Worm (Caenorhabditis elegans) whole organism, L4 larva: ENCODE measurements around the gene pmk-3.

Experiments
- F10B5.3 ChIP-seq: sonication (generic microtip); optimal IDR thresholded peaks from 2 replicates; lab custom pipeline; 2016; ENCODE audit warnings: mild to moderate bottlenecking, missing genetic modification characterization, missing compliant biosample characterization
- ZK337.2 ChIP-seq: fragments of 200-800 bp; sonication (Bioruptor generic); IDR thresholded peaks from 2 replicates; pipeline ENCODE4 v1.3.6; 2022; ENCODE audit warnings: missing genetic modification reagents, missing genetic modification characterization, missing compliant biosample characterization
- ZK546.5 ChIP-seq, 2 experiments: sonication (generic microtip); optimal IDR thresholded peaks; 2 replicates each; lab custom pipeline; 2017; ENCODE audit warnings: missing biosample characterization in 2 of 2, missing genetic modification characterization in 2 of 2
- aly-2 ChIP-seq: sonication (generic microtip); optimal IDR thresholded peaks from 2 replicates; lab custom pipeline; 2018; ENCODE audit warnings: missing biosample characterization, missing genetic modification characterization
- lin-39 ChIP-seq: fragments of 150-350 bp; optimal IDR thresholded peaks from 2 replicates; lab custom pipeline; 2014; ENCODE audit warnings: missing biosample characterization, missing genetic modification reagents, missing genetic modification characterization
- lir-3 ChIP-seq: sonication (generic microtip); optimal IDR thresholded peaks from 2 replicates; lab custom pipeline; 2016; ENCODE audit warnings: mild to moderate bottlenecking, missing genetic modification characterization, missing compliant biosample characterization
- mep-1 ChIP-seq: fragments of 150-350 bp; sonication (generic microtip); optimal IDR thresholded peaks from 3 replicates; lab custom pipeline; 2014; ENCODE audit warnings: missing biosample characterization, missing genetic modification characterization
- nhr-25 ChIP-seq: sonication (generic microtip); optimal IDR thresholded peaks from 2 replicates; lab custom pipeline; 2017; ENCODE audit warnings: missing genetic modification characterization, mild to moderate bottlenecking, missing compliant biosample characterization, antibody characterized with exemption, moderate library complexity, borderline replicate concordance; ENCODE audit not compliant: insufficient read depth
- nhr-77 ChIP-seq: fragments of 150-350 bp; optimal IDR thresholded peaks from 2 replicates; lab custom pipeline; 2014; ENCODE audit warnings: missing biosample characterization, missing genetic modification characterization
- set-16 ChIP-seq: fragments of 200-800 bp; sonication (Bioruptor generic); IDR thresholded peaks from 2 replicates; pipeline ENCODE4 v1.3.6; 2022; ENCODE audit warnings: missing genetic modification reagents, missing genetic modification characterization, missing compliant biosample characterization
- skn-1 ChIP-seq: fragments of 150-350 bp; optimal IDR thresholded peaks from 2 replicates; lab custom pipeline; 2014; ENCODE audit warnings: missing biosample characterization, missing genetic modification characterization
- zag-1 ChIP-seq: fragments of 150-350 bp; optimal IDR thresholded peaks from 2 replicates; lab custom pipeline; 2014; ENCODE audit warnings: missing biosample characterization, missing genetic modification characterization

ce11 chrIV:8181404-8181803 lies 42.4 kb downstream of the pmk-3 start:
- no peak for TF ChIP-seq nhr-77 (tag; lab: Kevin White, UChicago)
- no peak for TF ChIP-seq ZK546.5 (tag; optimal IDR thresholded peaks at IDR 0.05; lab: Kevin White, UChicago)
- TF ChIP-seq zag-1: no peak
- TF ChIP-seq F10B5.3 (tag; lab: Kevin White, UChicago): no peak
- no peak for TF ChIP-seq skn-1 (tag; lab: Kevin White, UChicago)
- TF ChIP-seq nhr-25 (tag; lab: Kevin White, UChicago): no peak
- no peak for TF ChIP-seq lir-3
- TF ChIP-seq mep-1 (tag; lab: Kevin White, UChicago): no peak
- no peak for TF ChIP-seq set-16 (GFP tag; lab: Robert Waterston, UW)
- TF ChIP-seq aly-2 (tag; lab: Kevin White, UChicago): no peak
- TF ChIP-seq ZK337.2 (GFP tag; lab: Robert Waterston, UW): no peak
- no peak for TF ChIP-seq lin-39 (tag; lab: Kevin White, UChicago)
